Worm (Caenorhabditis elegans): ENCODE measurements around the gene Y49F6C.6.

The Y49F6C.6 gene

DNA sequence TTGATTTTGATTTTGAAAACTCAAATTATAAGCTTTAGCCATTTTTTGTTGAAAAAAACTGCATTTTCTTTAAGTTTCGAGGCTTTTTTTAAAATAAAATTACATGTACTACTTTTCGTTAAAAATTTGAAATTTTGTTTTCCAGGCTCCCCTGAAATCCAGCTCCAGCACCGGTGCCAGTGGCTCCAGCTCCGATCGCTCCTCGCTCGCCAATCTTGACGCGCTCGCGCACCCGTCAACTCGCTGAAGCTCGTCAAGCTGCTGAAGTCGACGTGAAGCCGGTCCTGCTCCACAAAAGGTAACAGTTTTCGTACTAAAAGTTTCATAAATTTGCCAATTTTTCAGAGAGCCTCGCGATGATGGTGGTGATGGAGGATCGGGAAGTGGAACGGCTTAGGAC lies 26.2 kb downstream of the Y49F6C.6 start:
- no peak for TF ChIP-seq ztf-11 (tag; optimal IDR thresholded peaks at IDR 0.05)
- no peak for TF ChIP-seq aly-2 (tag; optimal IDR thresholded peaks at IDR 0.05)

ce11 chrII:3340251-3340650 lies 26.7 kb downstream of the Y49F6C.6 start, which contains the start of gene F14D2.5:
F14D2.5 (plus strand) TSS chrII:3340551.
- TF ChIP-seq elt-1 (tag; optimal IDR thresholded peaks at IDR 0.05), result no peak

DNA sequence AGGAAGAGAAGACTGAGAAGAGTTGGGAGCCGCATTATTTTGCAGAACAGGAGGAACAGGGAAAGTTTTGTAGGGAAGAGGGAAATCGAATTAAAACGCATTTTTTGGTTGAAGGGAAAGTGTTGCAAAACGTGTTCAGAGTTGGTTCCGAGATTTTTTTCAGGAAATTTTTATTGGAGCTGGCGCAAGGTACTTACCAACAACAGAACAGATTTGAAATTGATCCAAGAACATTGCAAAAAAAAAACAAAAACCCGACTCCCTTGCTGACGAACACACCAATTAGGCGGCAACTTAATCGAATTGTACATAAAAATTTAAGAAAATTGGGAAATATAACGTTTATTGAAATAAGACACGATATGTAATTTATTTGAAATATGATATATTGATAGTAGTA lies 28.4 kb downstream of the Y49F6C.6 start, which contains the start of gene F14D2.7:
Gene F14D2.7 (minus strand): TSS at position 101 of the 400 bp plus-strand sequence.
- TF ChIP-seq unc-55 (GFP tag; optimal IDR thresholded peaks at IDR 0.05) (no peak), sem-4 (tag; optimal IDR thresholded peaks at IDR 0.05) (no peak), nhr-21 (tag; optimal IDR thresholded peaks at IDR 0.05) (no peak), egl-27 (tag; optimal IDR thresholded peaks at IDR 0.05) (no peak), skn-1 (tag; optimal IDR thresholded peaks at IDR 0.05) (no peak), crh-2 (tag; optimal IDR thresholded peaks at IDR 0.05) (no peak), mdl-1 (tag; optimal IDR thresholded peaks at IDR 0.05) (no peak), nhr-6 (tag; optimal IDR thresholded peaks at IDR 0.05) (no peak), ztf-1 (GFP tag; conservative IDR thresholded peaks at IDR 0.05) (no peak), F13H6.1 (tag; optimal IDR thresholded peaks at IDR 0.05) (no peak), ceh-16 (tag; optimal IDR thresholded peaks at IDR 0.05) (no peak), lin-39 (tag; optimal IDR thresholded peaks at IDR 0.05) (no peak), ceh-82 (tag; optimal IDR thresholded peaks at IDR 0.05) (no peak), unc-62 (GFP tag; optimal IDR thresholded peaks at IDR 0.05) (no peak), ztf-11 (tag; optimal IDR thresholded peaks at IDR 0.05) (no peak), nhr-237 (tag; optimal IDR thresholded peaks at IDR 0.05) (no peak), elt-3 (tag; optimal IDR thresholded peaks at IDR 0.05) (no peak)

DNA sequence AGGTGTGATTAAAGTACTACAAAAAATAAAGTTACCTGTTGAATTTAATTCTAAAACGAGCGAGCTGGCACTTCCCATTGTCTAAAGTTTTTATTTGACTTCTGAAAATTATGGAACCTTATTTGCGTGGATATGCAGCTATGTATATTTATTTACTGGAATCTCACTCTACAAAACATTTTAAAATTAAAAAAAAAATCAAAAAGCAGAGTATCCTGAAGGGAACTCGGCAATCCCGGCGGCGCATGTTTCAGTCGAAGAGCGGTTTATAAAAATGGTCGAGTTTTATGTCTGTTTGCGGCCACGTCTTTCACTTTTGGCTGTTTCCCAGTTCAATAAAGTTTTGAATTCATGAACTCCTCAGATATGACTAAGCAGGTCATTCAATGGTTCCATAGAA lies 30.0 kb downstream of the Y49F6C.6 start, which contains the start of gene F14D2.19:
Gene F14D2.19 (minus strand): TSS at position 101 of the 400 bp plus-strand sequence.
- no peak for TF ChIP-seq crh-2 (tag; optimal IDR thresholded peaks at IDR 0.05)

ce11 chrII:3332039-3332438 lies 35.0 kb downstream of the Y49F6C.6 start, which contains the start of gene irld-27:
irld-27 (plus strand) TSS chrII:3332339.
- TF ChIP-seq elt-3 (tag; optimal IDR thresholded peaks at IDR 0.05) (no peak), nhr-11 (tag; optimal IDR thresholded peaks at IDR 0.05) (no peak), nhr-10 (tag; optimal IDR thresholded peaks at IDR 0.05) (no peak)

ce11 chrII:3327104-3327503 lies 39.9 kb downstream of the Y49F6C.6 start, which contains the start of gene Y46D2A.3:
Y46D2A.3 (minus strand) TSS chrII:3327204.
- TF ChIP-seq Y55F3AM.14 (GFP tag; optimal IDR thresholded peaks at IDR 0.05) (no peak), nhr-10 (tag; optimal IDR thresholded peaks at IDR 0.05) (no peak), C34F6.9 (tag; optimal IDR thresholded peaks at IDR 0.05) (no peak), lsy-2 (tag; optimal IDR thresholded peaks at IDR 0.05) (no peak), F13H6.1 (tag; optimal IDR thresholded peaks at IDR 0.05) (no peak), ama-1 (optimal IDR thresholded peaks at IDR 0.05) (no peak), skn-1 (tag; optimal IDR thresholded peaks at IDR 0.05) (no peak), ZK546.5 (tag; optimal IDR thresholded peaks at IDR 0.05) (no peak)

ce11 chrII:3323179-3323578 lies 43.8 kb downstream of the Y49F6C.6 start, which contains the start of gene Y46D2A.2:
Y46D2A.2 (minus strand) TSS chrII:3323279.
- TF ChIP-seq ztf-1 (GFP tag; conservative IDR thresholded peaks at IDR 0.05) (no peak), nhr-6 (tag; optimal IDR thresholded peaks at IDR 0.05) (no peak), mbf-1 (tag; optimal IDR thresholded peaks at IDR 0.05) (no peak), lin-11 (tag; optimal IDR thresholded peaks at IDR 0.05) (no peak), nhr-11 (tag; optimal IDR thresholded peaks at IDR 0.05) (no peak), nhr-237 (tag; optimal IDR thresholded peaks at IDR 0.05) (no peak), F13H6.1 (tag; optimal IDR thresholded peaks at IDR 0.05) (no peak), R02D3.7 (tag; optimal IDR thresholded peaks at IDR 0.05) (no peak), unc-39 (tag; optimal IDR thresholded peaks at IDR 0.05) (no peak), lin-13 (GFP tag; optimal IDR thresholded peaks at IDR 0.05) (no peak), alr-1 (tag; optimal IDR thresholded peaks at IDR 0.05) (no peak), ztf-11 (tag; optimal IDR thresholded peaks at IDR 0.05) (no peak)

Measured in whole organism, L2 larva.